Worm (Caenorhabditis elegans) whole organism, mixed stage, embryonic: ENCODE measurements around the gene glna-2.

Experiments used
- M03D4.4 ChIP-seq: sonication (generic microtip); optimal IDR thresholded peaks from 2 replicates; lab custom pipeline; 2017; ENCODE audit warnings: mild to moderate bottlenecking, missing genetic modification characterization, missing compliant biosample characterization
- drap-1 ChIP-seq: fragments of 200-800 bp; sonication (Bioruptor generic); optimal IDR thresholded peaks from 3 replicates; lab custom pipeline; 2018; ENCODE audit warnings: mild to moderate bottlenecking, missing genetic modification characterization, missing compliant biosample characterization
- lin-32 ChIP-seq: fragments of 200-800 bp; sonication (Bioruptor generic); optimal IDR thresholded peaks from 2 replicates; lab custom pipeline; 2018; ENCODE audit warnings: mild to moderate bottlenecking, missing genetic modification characterization, missing compliant biosample characterization
- mep-1 ChIP-seq: fragments of 150-350 bp; optimal IDR thresholded peaks from 2 replicates; lab custom pipeline; 2017; ENCODE audit warnings: missing biosample characterization, missing genetic modification reagents, missing genetic modification characterization, inconsistent platforms
- nhr-12 ChIP-seq: fragments of 150-350 bp; optimal IDR thresholded peaks from 2 replicates; lab custom pipeline; 2014; ENCODE audit warnings: missing biosample characterization, missing genetic modification characterization
- nhr-2 ChIP-seq: fragments of 150-350 bp; optimal IDR thresholded peaks from 2 replicates; lab custom pipeline; 2014; ENCODE audit warnings: missing biosample characterization, missing genetic modification characterization
- nhr-28 ChIP-seq: fragments of 150-350 bp; optimal IDR thresholded peaks from 2 replicates; lab custom pipeline; 2014; ENCODE audit warnings: missing biosample characterization, missing genetic modification characterization
- nhr-76 ChIP-seq: sonication (generic microtip); optimal IDR thresholded peaks from 2 replicates; lab custom pipeline; 2017; ENCODE audit warnings: missing biosample characterization, missing genetic modification characterization
- sem-2 ChIP-seq: fragments of 200-800 bp; sonication (Bioruptor generic); optimal IDR thresholded peaks from 2 replicates; lab custom pipeline; 2018; ENCODE audit warnings: mild to moderate bottlenecking, missing genetic modification characterization, missing compliant biosample characterization
- snpc-4 ChIP-seq: fragments of 150-350 bp; optimal IDR thresholded peaks from 2 replicates; lab custom pipeline; 2014; ENCODE audit warnings: missing biosample characterization, missing genetic modification characterization
- unc-39 ChIP-seq: fragments of 150-350 bp; optimal IDR thresholded peaks from 2 replicates; lab custom pipeline; 2014; ENCODE audit warnings: missing biosample characterization, missing genetic modification characterization
- unc-62 ChIP-seq: fragments of 150-350 bp; optimal IDR thresholded peaks from 2 replicates; lab custom pipeline; 2014; ENCODE audit warnings: missing biosample characterization, missing genetic modification reagents, missing genetic modification characterization
- ztf-11 ChIP-seq: fragments of 150-350 bp; optimal IDR thresholded peaks from 2 replicates; lab custom pipeline; 2014; ENCODE audit warnings: missing biosample characterization, missing genetic modification characterization

DNA sequence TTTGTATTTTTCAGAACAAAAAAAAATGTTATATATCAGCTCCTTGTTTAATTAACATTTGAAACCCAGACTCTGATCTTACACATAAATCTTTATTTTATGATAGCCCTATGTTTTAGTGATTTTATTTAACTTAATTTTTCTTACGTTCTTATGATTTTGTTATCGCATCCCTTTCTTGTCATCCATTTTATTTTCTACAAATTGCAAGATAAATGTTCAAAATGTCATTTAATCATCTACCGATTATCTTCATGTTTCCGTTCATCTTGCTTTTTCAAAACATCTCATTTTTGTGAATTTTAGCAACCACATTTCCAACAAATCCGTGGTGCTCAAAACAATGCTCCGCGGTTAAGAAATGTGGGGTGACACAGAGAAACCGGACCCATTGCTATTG lies 32.1 kb upstream of the glna-2 start, which contains the start of gene DH11.5:
- TF ChIP-seq nhr-12 (no peak), nhr-2 (tag; lab: Kevin White, UChicago) (no peak), nhr-76 (no peak), M03D4.4 (tag; lab: Kevin White, UChicago) (no peak), ztf-11 (tag; lab: Kevin White, UChicago) (no peak), unc-39 (tag; lab: Kevin White, UChicago) (no peak), sem-2 (GFP tag; lab: Kevin White, UChicago) (no peak), nhr-28 (no peak), unc-62 (GFP tag; lab: Kevin White, UChicago) (no peak), drap-1 (GFP tag; lab: Kevin White, UChicago) (no peak), mep-1 (tag; lab: Kevin White, UChicago) (no peak), lin-32 (GFP tag; lab: Kevin White, UChicago) (no peak), snpc-4 (tag; lab: Kevin White, UChicago) (no peak)
